Fruit fly (Drosophila melanogaster) whole organism, wandering third instar larva: ENCODE results near the gene RpS10a.
A peak's percentile ranks its signal among the peaks of the same experiment; 100 is the strongest.

Source experiments
- Abd-B ChIP-seq: fragments of >200 bp; optimal IDR thresholded peaks from 2 replicates; lab custom pipeline; 2017; ENCODE audit warnings: missing biosample characterization, missing genetic modification characterization
- CG32264 ChIP-seq: fragments of 200-800 bp; sonication (Bioruptor generic); optimal IDR thresholded peaks from 2 replicates; lab custom pipeline; 2016; ENCODE audit warnings: missing biosample characterization, missing genetic modification characterization
- CG9705 ChIP-seq: fragments of 200-800 bp; sonication (Bioruptor generic); optimal IDR thresholded peaks from 2 replicates; lab custom pipeline; 2018; ENCODE audit warnings: missing biosample characterization, mild to moderate bottlenecking, missing genetic modification characterization
- GATAd ChIP-seq: sonication (Bioruptor generic); optimal IDR thresholded peaks from 2 replicates; lab custom pipeline; 2016; ENCODE audit warnings: missing biosample characterization, missing genetic modification characterization
- HLH106 ChIP-seq: fragments of 200-800 bp; optimal IDR thresholded peaks from 3 replicates; lab custom pipeline; 2019; ENCODE audit warnings: missing biosample characterization, mild to moderate bottlenecking, missing genetic modification characterization, moderate library complexity
- Hnf4 ChIP-seq: fragments of 200-800 bp; sonication (Bioruptor generic); optimal IDR thresholded peaks from 2 replicates; lab custom pipeline; 2016; ENCODE audit warnings: missing biosample characterization, mild to moderate bottlenecking, missing genetic modification characterization
- Hr78 ChIP-seq: fragments of >200 bp; optimal IDR thresholded peaks from 2 replicates; lab custom pipeline; 2017; ENCODE audit warnings: missing biosample characterization, missing genetic modification characterization
- Jra ChIP-seq: sonication (Bioruptor generic); optimal IDR thresholded peaks from 2 replicates; lab custom pipeline; 2016; ENCODE audit warnings: missing biosample characterization, missing genetic modification characterization
- Myc ChIP-seq: fragments of >200 bp; optimal IDR thresholded peaks from 2 replicates; lab custom pipeline; 2017
- N ChIP-seq: fragments of >200 bp; optimal IDR thresholded peaks from 2 replicates; lab custom pipeline; 2018; ENCODE audit warnings: missing biosample characterization, missing external identifiers, missing genetic modification characterization
- OdsH ChIP-seq: fragments of 200-800 bp; sonication (Bioruptor generic); optimal IDR thresholded peaks from 2 replicates; lab custom pipeline; 2016; ENCODE audit warnings: missing biosample characterization, mild to moderate bottlenecking, missing genetic modification characterization
- Rel ChIP-seq, 2 experiments: fragments of 200-800 bp; sonication (Bioruptor generic) in 1 of 2; optimal IDR thresholded peaks; 2 replicates in 1 of 2; 3 replicates in 1 of 2; lab custom pipeline; 2016 to 2019; ENCODE audit warnings: mild to moderate bottlenecking in 2 of 2, missing biosample characterization in 2 of 2, missing genetic modification characterization in 2 of 2, moderate library complexity in 1 of 2
- Sp1 ChIP-seq: fragments of 200-800 bp; sonication (Bioruptor generic); optimal IDR thresholded peaks from 3 replicates; lab custom pipeline; 2019; ENCODE audit warnings: missing biosample characterization, mild to moderate bottlenecking, missing genetic modification characterization, moderate library complexity
- Vsx2 ChIP-seq: fragments of 200-300, 225-300 bp; sonication (Bioruptor generic); optimal IDR thresholded peaks from 2 replicates; lab custom pipeline; 2018; ENCODE audit warnings: missing biosample characterization, missing genetic modification characterization; ENCODE audit not compliant: partially characterized antibody
- br ChIP-seq: fragments of 200-800 bp; sonication (Bioruptor generic); optimal IDR thresholded peaks from 2 replicates; lab custom pipeline; 2016; ENCODE audit warnings: missing biosample characterization, missing genetic modification characterization
- brk ChIP-seq: fragments of 200-800 bp; sonication (Bioruptor generic); optimal IDR thresholded peaks from 2 replicates; lab custom pipeline; 2016; ENCODE audit warnings: missing biosample characterization, mild to moderate bottlenecking, missing genetic modification characterization
- dl ChIP-seq, 2 experiments: fragments of 175-275, 200-275 bp in 1 of 2; fragments of 200-275 bp in 1 of 2; sonication (Bioruptor generic); optimal IDR thresholded peaks; lab custom pipeline; 2018; ENCODE audit warnings: mild to moderate bottlenecking in 2 of 2, missing biosample characterization in 2 of 2, missing genetic modification characterization in 2 of 2, moderate library complexity in 2 of 2; ENCODE audit not compliant: partially characterized antibody in 2 of 2, insufficient read depth in 1 of 2
- dmrt93B ChIP-seq: fragments of 200-800 bp; sonication (Bioruptor generic); optimal IDR thresholded peaks from 2 replicates; lab custom pipeline; 2018; ENCODE audit warnings: missing biosample characterization, mild to moderate bottlenecking, missing genetic modification characterization
- dsf ChIP-seq: sonication (Bioruptor generic); optimal IDR thresholded peaks from 2 replicates; lab custom pipeline; 2016; ENCODE audit warnings: missing biosample characterization, missing genetic modification characterization, borderline replicate concordance
- ey ChIP-seq: fragments of 200-800 bp; sonication (Bioruptor generic); optimal IDR thresholded peaks from 2 replicates; lab custom pipeline; 2016; ENCODE audit warnings: missing biosample characterization, missing genetic modification characterization
- foxo ChIP-seq, 2 experiments: fragments of 200-800 bp; sonication (Bioruptor generic); optimal IDR thresholded peaks; 2 replicates in 1 of 2; 3 replicates in 1 of 2; lab custom pipeline; 2016 to 2017; ENCODE audit warnings: missing biosample characterization in 2 of 2, missing genetic modification characterization in 2 of 2
- fru ChIP-seq: fragments of 200-800 bp; sonication (Bioruptor generic); optimal IDR thresholded peaks from 3 replicates; lab custom pipeline; 2016; ENCODE audit warnings: missing biosample characterization, mild to moderate bottlenecking, missing genetic modification characterization
- h ChIP-seq: fragments of 200-800 bp; sonication (Bioruptor generic); optimal IDR thresholded peaks from 3 replicates; lab custom pipeline; 2016; ENCODE audit warnings: missing biosample characterization, mild to moderate bottlenecking, missing genetic modification characterization
- lola ChIP-seq: fragments of >200 bp; optimal IDR thresholded peaks from 2 replicates; lab custom pipeline; 2017; ENCODE audit warnings: missing biosample characterization, missing genetic modification characterization
- pan ChIP-seq: fragments of >200 bp; optimal IDR thresholded peaks from 2 replicates; lab custom pipeline; 2017
- psq ChIP-seq: fragments of 200-800 bp; sonication (Bioruptor generic); optimal IDR thresholded peaks from 3 replicates; lab custom pipeline; 2017; ENCODE audit warnings: missing biosample characterization, mild to moderate bottlenecking, missing genetic modification characterization, moderate library complexity
- rgr ChIP-seq: fragments of 200-800 bp; sonication (Bioruptor generic); optimal IDR thresholded peaks from 3 replicates; lab custom pipeline; 2016; ENCODE audit warnings: missing biosample characterization, mild to moderate bottlenecking, missing genetic modification characterization
- sage ChIP-seq: fragments of 200-800 bp; sonication (Bioruptor generic); optimal IDR thresholded peaks from 2 replicates; lab custom pipeline; 2016; ENCODE audit warnings: missing biosample characterization, mild to moderate bottlenecking, missing genetic modification characterization
- sv ChIP-seq: fragments of 200-800 bp; sonication (Bioruptor generic); optimal IDR thresholded peaks from 3 replicates; lab custom pipeline; 2016; ENCODE audit warnings: missing biosample characterization, missing genetic modification characterization
- tai ChIP-seq: sonication (Bioruptor generic); optimal IDR thresholded peaks from 2 replicates; lab custom pipeline; 2016; ENCODE audit warnings: missing biosample characterization, missing genetic modification characterization
- woc ChIP-seq: sonication (Bioruptor generic); optimal IDR thresholded peaks from 2 replicates; lab custom pipeline; 2016; ENCODE audit warnings: missing biosample characterization, mild to moderate bottlenecking, missing genetic modification characterization

The RpS10a gene

DNA sequence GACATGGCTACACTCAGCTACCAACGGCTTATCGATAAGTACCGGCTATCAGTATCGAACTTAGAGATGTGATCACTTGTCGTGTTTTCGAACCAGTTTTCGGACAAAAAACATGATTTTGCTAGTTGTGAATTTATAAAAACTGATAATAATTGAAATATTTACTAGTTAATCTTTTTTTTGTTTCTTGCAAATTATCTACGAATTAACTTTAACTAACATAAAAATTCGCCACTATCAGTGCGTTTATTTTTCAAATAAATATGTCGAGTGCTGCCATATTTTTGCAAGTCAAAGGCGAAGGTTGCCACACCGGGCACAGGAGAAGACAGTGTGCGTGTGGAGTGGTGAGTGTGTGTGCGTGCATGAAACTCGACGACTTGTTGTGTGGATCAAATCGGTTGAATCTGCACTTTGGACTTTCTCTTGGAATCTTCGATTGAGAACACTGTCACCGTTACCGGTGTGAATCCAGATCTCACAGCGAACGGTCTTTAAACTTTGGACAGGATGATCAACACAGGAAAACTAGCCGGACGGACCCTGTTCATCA, 24.7 kb downstream of the RpS10a start, which contains the start of gene Hsdl2:
Hsdl2 (plus strand) TSS at position 349 of the 553 bp plus-strand sequence.
- TF ChIP-seq CG9705 (GFP tag; lab: Kevin White, UChicago) (no peak), HLH106 (tag; lab: Kevin White, UChicago) (peak; percentile 33), GATAd (GFP tag; lab: Kevin White, UChicago) (peak; percentile 56), N (GFP tag; lab: Kevin White, UChicago) (no peak), Hr78 (GFP tag; lab: Kevin White, UChicago) (no peak), OdsH (GFP tag; lab: Kevin White, UChicago) (peak; percentile 11), pan (lab: Kevin White, UChicago) (no peak), sv (peak; percentile 38), brk (no peak), CG32264 (GFP tag; lab: Kevin White, UChicago) (no peak), ey (GFP tag; lab: Kevin White, UChicago) (peak; percentile 61), Jra (GFP tag; lab: Kevin White, UChicago) (no peak), sage (no peak), Abd-B (GFP tag; lab: Kevin White, UChicago) (no peak), psq (GFP tag; lab: Kevin White, UChicago) (no peak), tai (GFP tag; lab: Kevin White, UChicago) (no peak), rgr (peak; percentile 37), Hnf4 (GFP tag; lab: Kevin White, UChicago) (peak; percentile 97), h (GFP tag; lab: Kevin White, UChicago) (peak; percentile 67), fru (peak; percentile 60), Myc (peak; percentile 45), br (GFP tag; lab: Kevin White, UChicago) (peak; percentile 50), foxo (GFP tag; optimal IDR thresholded peaks at IDR 0.05; lab: Kevin White, UChicago) (peak in 1 of 2 experiments; percentile 51), dl (GFP tag; optimal IDR thresholded peaks at IDR 0.05; lab: Kevin White, UChicago; ENCODE audit: insufficient read depth in 1 of 2, partially characterized antibody in 2 of 2) (no peak)

DNA sequence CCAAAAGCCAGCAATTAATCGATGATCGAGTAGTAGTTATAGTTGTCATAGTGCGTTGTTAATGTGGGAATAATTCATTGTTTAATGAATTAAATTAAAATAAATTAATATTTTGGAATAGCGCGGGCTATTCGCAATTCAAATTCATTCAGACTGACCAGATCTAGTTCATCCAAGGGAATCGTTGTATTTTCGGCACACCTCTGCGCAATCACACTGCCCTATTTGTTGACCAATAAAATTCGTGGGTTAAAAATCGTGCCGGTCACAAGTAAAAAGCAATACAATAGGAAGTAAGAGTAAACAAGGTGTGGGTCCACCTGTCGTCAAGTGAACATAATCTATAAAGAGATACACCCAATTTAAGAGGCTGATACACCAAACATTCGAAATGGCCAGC, 26.5 kb downstream of the RpS10a start, which contains the start of gene CG12883:
CG12883 (plus strand) TSS at position 273 of the 400 bp plus-strand sequence.
- TF ChIP-seq Hnf4 (GFP tag; lab: Kevin White, UChicago) (peak; percentile 24), N (GFP tag; lab: Kevin White, UChicago) (no peak), Rel (GFP tag; optimal IDR thresholded peaks at IDR 0.05; lab: Kevin White, UChicago) (no peak), Rel (tag; optimal IDR thresholded peaks at IDR 0.05; lab: Kevin White, UChicago) (peak; percentile 2)

DNA sequence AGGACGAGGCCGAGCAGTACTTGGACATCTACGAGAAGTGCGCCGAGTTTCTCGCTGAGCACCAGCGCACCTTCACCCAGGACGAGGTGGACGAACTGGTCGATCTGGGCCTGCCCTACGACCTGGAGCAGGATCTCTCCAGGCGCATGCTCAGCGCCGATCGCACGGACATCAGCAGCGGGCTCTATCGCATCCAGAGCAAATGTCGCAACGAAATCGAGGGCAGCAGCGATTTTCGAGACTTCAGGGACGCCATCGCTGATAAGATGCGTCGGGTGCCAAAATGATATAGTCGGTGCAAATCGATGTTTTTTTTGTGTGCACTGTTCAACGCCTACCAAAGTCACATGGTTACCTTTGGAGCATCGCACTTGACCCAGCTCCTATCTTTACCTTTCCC, 27.1 kb downstream of the RpS10a start:
- TF ChIP-seq dmrt93B (GFP tag; lab: Kevin White, UChicago) (no peak), dsf (GFP tag; lab: Kevin White, UChicago) (no peak), woc (no peak)

DNA sequence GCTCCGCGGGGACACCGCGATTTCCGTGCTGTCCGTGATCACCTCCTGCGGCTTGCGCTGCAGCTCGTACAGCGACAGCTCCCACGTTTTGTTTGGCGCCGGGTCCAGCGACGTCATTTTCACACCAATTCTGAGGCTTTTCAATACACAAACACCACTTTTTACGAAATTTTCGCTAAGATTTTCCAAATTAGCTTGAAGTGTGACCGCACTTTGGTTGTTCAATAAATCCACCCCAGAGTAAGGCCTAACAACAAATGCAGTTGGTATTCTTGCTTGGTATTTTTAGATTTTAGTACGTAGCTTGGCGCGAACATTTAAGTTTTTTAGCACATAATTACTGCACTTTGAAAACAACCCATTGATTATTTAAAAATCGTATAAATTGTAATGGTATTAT, 29.2 kb downstream of the RpS10a start, which contains the start of gene Sce:
Sce (minus strand) TSS at position 231 of the 400 bp plus-strand sequence.
- TF ChIP-seq brk (no peak), Vsx2 (GFP tag; lab: Kevin White, UChicago) (peak; percentile 98), lola (GFP tag; lab: Kevin White, UChicago) (no peak), foxo (GFP tag; optimal IDR thresholded peaks at IDR 0.05; lab: Kevin White, UChicago) (no peak), Myc (peak; percentile 23)

DNA sequence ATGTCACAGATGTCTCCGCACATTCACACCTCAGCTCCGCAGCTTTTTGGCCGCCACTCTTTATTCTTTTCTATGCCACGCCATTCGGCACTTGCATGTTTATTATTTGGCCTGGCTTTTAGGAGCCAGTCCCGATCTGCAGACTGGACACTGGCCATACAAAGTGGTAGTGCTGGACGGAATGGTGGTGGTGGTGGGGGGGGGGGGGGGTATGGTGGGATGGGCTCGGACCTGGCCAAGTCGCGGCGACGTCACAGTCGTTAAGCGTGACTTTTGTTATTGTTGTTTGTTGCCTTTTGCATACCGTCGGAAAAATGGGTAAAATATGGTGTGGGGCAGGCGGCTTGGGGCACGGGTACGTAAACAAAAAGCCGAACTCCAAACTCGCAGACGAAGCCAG, 32.5 kb downstream of the RpS10a start:
- TF ChIP-seq fru (no peak), Sp1 (GFP tag; lab: Kevin White, UChicago) (no peak), CG9705 (GFP tag; lab: Kevin White, UChicago) (no peak), dl (GFP tag; optimal IDR thresholded peaks at IDR 0.05; lab: Kevin White, UChicago; ENCODE audit: insufficient read depth in 1 of 2, partially characterized antibody in 2 of 2) (no peak), HLH106 (tag; lab: Kevin White, UChicago) (no peak), Hnf4 (GFP tag; lab: Kevin White, UChicago) (no peak), h (GFP tag; lab: Kevin White, UChicago) (no peak)
